Worm (Caenorhabditis elegans) whole organism, L3 larva: ENCODE data around the gene str-214.
"Not testable (repeated sequence)": the region's sequence is repeated elsewhere in the genome, so short reads cannot be mapped to it uniquely, and the experiment has no call there.

Source experiments
- aly-2 ChIP-seq: fragments of 150-350 bp; optimal IDR thresholded peaks from 2 replicates; lab custom pipeline; 2014; ENCODE audit warnings: missing biosample characterization, missing genetic modification characterization
- daf-12 ChIP-seq: fragments of 150-350 bp; optimal IDR thresholded peaks from 2 replicates; lab custom pipeline; 2014; ENCODE audit warnings: missing biosample characterization, missing genetic modification reagents, missing genetic modification characterization
- elt-3 ChIP-seq, 3 experiments: fragments of 150-350 bp in 1 of 3; sonication (generic microtip) in 2 of 3; optimal IDR thresholded peaks; 2 replicates in 2 of 3; 4 replicates in 1 of 3; lab custom pipeline; 2014 to 2017; ENCODE audit warnings: missing biosample characterization in 3 of 3, missing genetic modification characterization in 3 of 3
- fkh-10 ChIP-seq: sonication (generic microtip); optimal IDR thresholded peaks from 2 replicates; lab custom pipeline; 2017; ENCODE audit warnings: missing biosample characterization, missing genetic modification reagents, missing genetic modification characterization
- lin-39 ChIP-seq: fragments of 150-350 bp; optimal IDR thresholded peaks from 2 replicates; lab custom pipeline; 2018; ENCODE audit warnings: missing biosample characterization, missing genetic modification reagents, missing genetic modification characterization
- mdl-1 ChIP-seq: fragments of 150-350 bp; optimal IDR thresholded peaks from 2 replicates; lab custom pipeline; 2014; ENCODE audit warnings: missing biosample characterization, missing genetic modification characterization
- nfya-1 ChIP-seq: sonication (generic microtip); optimal IDR thresholded peaks from 2 replicates; lab custom pipeline; 2017; ENCODE audit warnings: missing genetic modification characterization, mild to moderate bottlenecking, missing compliant biosample characterization, antibody characterized with exemption, moderate library complexity; ENCODE audit not compliant: insufficient read depth
- nhr-11 ChIP-seq: fragments of 150-350 bp; optimal IDR thresholded peaks from 2 replicates; lab custom pipeline; 2014; ENCODE audit warnings: missing biosample characterization, missing genetic modification characterization
- snpc-4 ChIP-seq: fragments of 150-350 bp; optimal IDR thresholded peaks from 2 replicates; lab custom pipeline; 2014; ENCODE audit warnings: missing biosample characterization, missing genetic modification characterization
- tbx-2 ChIP-seq: sonication (generic microtip); optimal IDR thresholded peaks from 2 replicates; lab custom pipeline; 2016; ENCODE audit warnings: mild to moderate bottlenecking, missing genetic modification characterization, missing compliant biosample characterization
- unc-39 ChIP-seq: sonication (generic microtip); optimal IDR thresholded peaks from 4 replicates; lab custom pipeline; 2017; ENCODE audit warnings: missing biosample characterization, missing genetic modification characterization

DNA sequence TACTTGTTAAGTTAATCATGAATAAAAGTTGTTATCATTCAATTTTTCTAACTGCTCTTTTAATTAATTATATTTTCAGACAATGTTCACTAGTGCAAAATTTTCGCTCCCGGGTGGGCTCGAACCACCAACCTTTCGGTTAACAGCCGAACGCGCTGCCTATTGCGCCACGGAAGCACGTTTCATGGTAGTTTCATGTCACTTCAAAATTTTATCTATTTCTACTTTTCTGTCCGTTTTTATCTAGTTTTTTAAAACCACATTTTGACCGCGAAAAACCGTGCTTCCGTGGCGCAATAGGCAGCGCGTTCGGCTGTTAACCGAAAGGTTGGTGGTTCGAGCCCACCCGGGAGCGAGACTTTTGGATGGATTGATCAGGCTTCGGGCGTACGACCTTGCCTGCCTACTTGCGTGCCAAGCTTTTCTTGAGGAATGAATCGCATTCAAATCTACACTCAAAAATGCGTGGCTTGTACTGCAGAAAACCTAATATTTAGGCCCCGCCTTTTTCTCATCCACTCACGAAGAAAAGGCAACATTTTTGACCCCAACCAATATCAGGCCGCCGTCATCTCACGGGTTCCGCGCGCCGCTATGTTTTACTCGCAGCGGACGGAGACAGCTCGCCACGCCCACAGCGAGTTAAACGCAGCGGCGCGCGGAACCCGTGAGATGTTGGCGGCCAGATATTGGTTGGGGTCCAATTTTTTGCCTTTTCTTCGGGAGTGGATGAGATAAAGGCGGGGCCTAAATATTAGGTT is 26.6 kb downstream of the str-214 start:
- not testable (repeated sequence) for TF ChIP-seq unc-39 (tag; lab: Kevin White, UChicago); elt-3 (tag; optimal IDR thresholded peaks at IDR 0.05; lab: Kevin White, UChicago); lin-39; mdl-1 (tag; lab: Kevin White, UChicago); nfya-1; aly-2; nhr-11 (tag; lab: Kevin White, UChicago); fkh-10 (GFP tag; lab: Kevin White, UChicago); tbx-2 (tag; lab: Kevin White, UChicago); daf-12 (tag; lab: Kevin White, UChicago); snpc-4 (tag; lab: Kevin White, UChicago)
